Fruit fly (Drosophila melanogaster): ENCODE measurements around the gene CG10479.

Gene CG10479

DNA sequence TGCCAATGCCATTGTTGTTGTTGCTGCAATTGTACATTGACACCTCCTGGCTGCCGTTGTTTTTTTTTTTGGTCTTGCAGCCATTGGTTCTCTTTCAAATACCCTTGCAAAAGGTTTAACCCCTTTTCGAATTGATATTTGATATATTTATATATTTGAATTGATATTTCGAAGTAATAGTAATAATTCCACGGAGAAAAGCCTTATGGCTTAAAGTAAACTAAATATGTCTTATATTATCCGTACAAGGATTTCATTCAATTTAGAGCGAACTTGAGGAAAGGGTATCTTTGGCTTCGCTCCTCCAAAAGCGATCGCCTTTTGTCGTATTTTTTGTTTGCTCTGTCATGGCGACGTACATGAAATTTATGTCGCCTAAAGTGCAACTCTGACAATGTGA, 34.3 kb downstream of the CG10479 start (continued):
- TF ChIP-seq dsx (GFP tag; optimal IDR thresholded peaks at IDR 0.05; ENCODE audit: poor library complexity, severe bottlenecking) (peak; percentile 64), CG10631 (GFP tag; optimal IDR thresholded peaks at IDR 0.05) (peak; percentile 32), CG7368 (GFP tag; optimal IDR thresholded peaks at IDR 0.05) (no peak), lz (GFP tag; optimal IDR thresholded peaks at IDR 0.05) (no peak), vri (GFP tag; optimal IDR thresholded peaks at IDR 0.05) (no peak), Eip93F (GFP tag; optimal IDR thresholded peaks at IDR 0.05) (no peak), CG15336 (GFP tag; IDR thresholded peaks at IDR 0.05) (peak; percentile 22; the same call in 1 of the 2 replicates), CG11762 (GFP tag; optimal IDR thresholded peaks at IDR 0.05; ENCODE audit: insufficient read depth) (no peak), CG3032 (tag; optimal IDR thresholded peaks at IDR 0.05) (peak; percentile 60)

DNA sequence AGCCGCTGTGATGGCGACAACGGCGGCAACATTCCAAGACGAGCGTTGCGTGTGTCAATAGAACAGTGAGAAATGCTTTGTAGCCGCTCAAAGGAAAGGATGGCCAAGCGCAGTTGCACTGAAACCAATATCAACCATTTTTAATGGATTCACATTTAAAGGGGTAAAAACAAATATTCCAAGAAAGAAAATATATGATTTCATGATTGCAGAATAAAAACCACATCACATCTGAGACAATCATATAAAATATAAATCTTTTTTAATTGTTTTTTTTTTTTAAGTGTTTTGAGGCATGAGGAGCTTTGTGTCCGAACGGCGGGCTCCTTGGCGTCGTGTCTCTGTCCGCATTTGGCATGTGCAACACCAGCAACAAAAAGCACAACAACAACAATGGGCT, 34.7 kb downstream of the CG10479 start:
- TF ChIP-seq eg (GFP tag; IDR thresholded peaks at IDR 0.05) = peak; percentile 56; the same call in 2 of the 3 replicates
- peak; percentile 24 for TF ChIP-seq spab (GFP tag; optimal IDR thresholded peaks at IDR 0.05)
- TF ChIP-seq salr (GFP tag; optimal IDR thresholded peaks at IDR 0.05) = no peak
- TF ChIP-seq vri (GFP tag; optimal IDR thresholded peaks at IDR 0.05) = no peak
- peak; percentile 51 for TF ChIP-seq CG3919 (GFP tag; optimal IDR thresholded peaks at IDR 0.05)
- TF ChIP-seq CG3032 (tag; optimal IDR thresholded peaks at IDR 0.05) = peak; percentile 6
- peak in 1 of 2 experiments; percentile 22 for TF ChIP-seq ss (GFP tag; optimal IDR thresholded peaks at IDR 0.05)
- no peak for TF ChIP-seq Sox15 (GFP tag; optimal IDR thresholded peaks at IDR 0.05)
- TF ChIP-seq esn (GFP tag; optimal IDR thresholded peaks at IDR 0.05) = peak; percentile 65
- peak; percentile 54 for TF ChIP-seq CG32006 (GFP tag; optimal IDR thresholded peaks at IDR 0.05)
- TF ChIP-seq fd85E (GFP tag; optimal IDR thresholded peaks at IDR 0.05) = no peak
- TF ChIP-seq Eip93F (GFP tag; optimal IDR thresholded peaks at IDR 0.05) = no peak
- peak; percentile 14 for TF ChIP-seq CG16779 (tag; optimal IDR thresholded peaks at IDR 0.05)
- peak; percentile 53; the same call in 2 of the 3 replicates for TF ChIP-seq CG8119 (GFP tag; IDR thresholded peaks at IDR 0.05)
- TF ChIP-seq Eip78C (GFP tag) = peak; percentile 75
- no peak for TF ChIP-seq CG1621 (tag; optimal IDR thresholded peaks at IDR 0.05)
- TF ChIP-seq CG11762 (GFP tag; optimal IDR thresholded peaks at IDR 0.05; ENCODE audit: insufficient read depth) = peak; percentile 47
- peak; percentile 7 for TF ChIP-seq Hr39 (GFP tag; optimal IDR thresholded peaks at IDR 0.05)
- peak; percentile 6 for TF ChIP-seq Met (GFP tag; optimal IDR thresholded peaks at IDR 0.05)
- no peak for TF ChIP-seq cyc (GFP tag; optimal IDR thresholded peaks at IDR 0.05)
- TF ChIP-seq CG4318 (GFP tag; optimal IDR thresholded peaks at IDR 0.05) = no peak
- no peak for TF ChIP-seq Ets96B (tag; optimal IDR thresholded peaks at IDR 0.05)
- TF ChIP-seq dac (GFP tag; optimal IDR thresholded peaks at IDR 0.05) = no peak
- peak; percentile 27 for TF ChIP-seq pdm3 (GFP tag; optimal IDR thresholded peaks at IDR 0.05)
- TF ChIP-seq OdsH (GFP tag; optimal IDR thresholded peaks at IDR 0.05) = peak; percentile 31
- TF ChIP-seq acj6 (GFP tag; optimal IDR thresholded peaks at IDR 0.05) = peak; percentile 34
- no peak for TF ChIP-seq CG6808 (GFP tag; optimal IDR thresholded peaks at IDR 0.05)
- TF ChIP-seq CG6163 (GFP tag; IDR thresholded peaks at IDR 0.05) = peak; percentile 74
- TF ChIP-seq CG15336 (GFP tag; IDR thresholded peaks at IDR 0.05) = peak; percentile 50
- no peak for TF ChIP-seq Smox (GFP tag; optimal IDR thresholded peaks at IDR 0.05)
- TF ChIP-seq Blimp-1 (GFP tag; optimal IDR thresholded peaks at IDR 0.05) = no peak
- TF ChIP-seq Gug (GFP tag; IDR thresholded peaks at IDR 0.05) = peak; percentile 52; the same call in 1 of the 2 replicates
- peak; percentile 33 for TF ChIP-seq lz (GFP tag; optimal IDR thresholded peaks at IDR 0.05)
- peak; percentile 34 for TF ChIP-seq Lpt (GFP tag; optimal IDR thresholded peaks at IDR 0.05)
- peak; percentile 22 for TF ChIP-seq Hr4 (GFP tag; optimal IDR thresholded peaks at IDR 0.05)
- peak; percentile 0 for TF ChIP-seq net (GFP tag; optimal IDR thresholded peaks at IDR 0.05)
- no peak for TF ChIP-seq Eip75B (GFP tag; optimal IDR thresholded peaks at IDR 0.05)
- TF ChIP-seq Sox14 (GFP tag; optimal IDR thresholded peaks at IDR 0.05) = peak; percentile 44
- peak; percentile 62 for TF ChIP-seq svp (GFP tag)
- TF ChIP-seq achi (GFP tag; optimal IDR thresholded peaks at IDR 0.05) = peak; percentile 55
- TF ChIP-seq CG10631 (GFP tag; optimal IDR thresholded peaks at IDR 0.05) = peak; percentile 73
- TF ChIP-seq dsx (GFP tag; optimal IDR thresholded peaks at IDR 0.05; ENCODE audit: poor library complexity, severe bottlenecking) = no peak
- TF ChIP-seq CG34406 (GFP tag; optimal IDR thresholded peaks at IDR 0.05) = no peak
- TF ChIP-seq CG11294 (GFP tag; IDR thresholded peaks at IDR 0.05) = peak; percentile 17; the same call in 1 of the 2 replicates
- no peak for TF ChIP-seq CG10669 (GFP tag; optimal IDR thresholded peaks at IDR 0.05)
- TF ChIP-seq Sox102F (GFP tag; optimal IDR thresholded peaks at IDR 0.05) = peak; percentile 12
- peak; percentile 27 for TF ChIP-seq CG6792 (GFP tag; optimal IDR thresholded peaks at IDR 0.05)
